Fruit fly (Drosophila melanogaster) whole organism, adult: ENCODE data around the gene CG13360.
A peak's percentile ranks its signal among the peaks of the same experiment; 100 is the strongest.

ENCODE experiments used
- CG11617 ChIP-seq: fragments of 200-800 bp; sonication (Bioruptor generic); optimal IDR thresholded peaks from 2 replicates; lab custom pipeline; 2017; ENCODE audit warnings: mild to moderate bottlenecking, missing biosample characterization, missing genetic modification reagents, missing genetic modification characterization
- CG12768 ChIP-seq: fragments of 200-800 bp; sonication (Bioruptor generic); optimal IDR thresholded peaks from 2 replicates; lab custom pipeline; 2017; ENCODE audit warnings: missing biosample characterization, missing genetic modification characterization, mild to moderate bottlenecking, moderate library complexity, missing genetic modification reagents
- CG14711 ChIP-seq: fragments of 200-800 bp; sonication (Bioruptor generic); optimal IDR thresholded peaks from 2 replicates; lab custom pipeline; 2018; ENCODE audit warnings: missing biosample characterization, mild to moderate bottlenecking, missing genetic modification characterization, moderate library complexity
- CG7045 ChIP-seq: fragments of 200-800 bp; sonication (Bioruptor generic); optimal IDR thresholded peaks from 2 replicates; lab custom pipeline; 2017; ENCODE audit warnings: missing biosample characterization, mild to moderate bottlenecking, missing genetic modification characterization
- CG7101 ChIP-seq: fragments of 200-800 bp; sonication (Bioruptor generic); optimal IDR thresholded peaks from 2 replicates; lab custom pipeline; 2018; ENCODE audit warnings: missing biosample characterization, mild to moderate bottlenecking, missing genetic modification characterization, moderate library complexity
- Clk ChIP-seq: fragments of 200-800 bp; sonication (Bioruptor generic); optimal IDR thresholded peaks from 2 replicates; lab custom pipeline; 2017; ENCODE audit warnings: missing biosample characterization, missing genetic modification characterization
- Crg-1 ChIP-seq: fragments of 200-800 bp; sonication (Bioruptor generic); optimal IDR thresholded peaks from 2 replicates; lab custom pipeline; 2016; ENCODE audit warnings: missing biosample characterization, missing genetic modification characterization
- Mnt ChIP-seq: fragments of 200-800 bp; sonication (Bioruptor generic); optimal IDR thresholded peaks from 2 replicates; lab custom pipeline; 2016; ENCODE audit warnings: missing biosample characterization, mild to moderate bottlenecking, missing genetic modification characterization
- bab1 ChIP-seq: fragments of 200-800 bp; sonication (Bioruptor generic); optimal IDR thresholded peaks from 3 replicates; lab custom pipeline; 2019; ENCODE audit warnings: missing biosample characterization, mild to moderate bottlenecking, missing genetic modification characterization, moderate library complexity
- cnc ChIP-seq, 2 experiments: fragments of >200 bp; optimal IDR thresholded peaks; 2 replicates each; lab custom pipeline; 2017
- kay ChIP-seq: fragments of 200-800 bp; sonication (Bioruptor generic); peaks from one replicate; lab custom pipeline; 2016; ENCODE audit warnings: missing biosample characterization, missing genetic modification characterization, borderline replicate concordance
- pad ChIP-seq: fragments of 200-800 bp; sonication (Bioruptor generic); optimal IDR thresholded peaks from 3 replicates; lab custom pipeline; 2017; ENCODE audit warnings: missing biosample characterization, missing genetic modification characterization, mild to moderate bottlenecking, moderate library complexity, missing genetic modification reagents
- tj ChIP-seq: fragments of 200-800 bp; sonication (Bioruptor generic); optimal IDR thresholded peaks from 3 replicates; lab custom pipeline; 2017; ENCODE audit warnings: missing biosample characterization, mild to moderate bottlenecking, missing genetic modification characterization, moderate library complexity
- toe ChIP-seq: fragments of 200-800 bp; sonication (Bioruptor generic); optimal IDR thresholded peaks from 2 replicates; lab custom pipeline; 2016; ENCODE audit warnings: missing biosample characterization, missing genetic modification characterization

- no peak for TF ChIP-seq Clk (GFP tag; lab: Kevin White, UChicago)
- no peak for TF ChIP-seq CG11617
- no peak for TF ChIP-seq cnc (optimal IDR thresholded peaks at IDR 0.05; lab: Kevin White, UChicago)
- TF ChIP-seq kay (GFP tag; lab: Kevin White, UChicago) = no peak
- peak; percentile 3 for TF ChIP-seq pad (GFP tag; lab: Kevin White, UChicago)
- no peak for TF ChIP-seq Crg-1
- no peak for TF ChIP-seq tj
- TF ChIP-seq CG7101 (tag; lab: Kevin White, UChicago) = peak; percentile 2
- TF ChIP-seq CG14711 = no peak
- peak; percentile 54 for TF ChIP-seq bab1 (GFP tag; lab: Kevin White, UChicago)
- no peak for TF ChIP-seq toe (GFP tag; lab: Kevin White, UChicago)
- no peak for TF ChIP-seq CG7045 (GFP tag; lab: Kevin White, UChicago)
- no peak for TF ChIP-seq Mnt (GFP tag; lab: Kevin White, UChicago)
- no peak for TF ChIP-seq CG12768 (GFP tag; lab: Kevin White, UChicago)
These were observed 16.0 kb upstream of the CG13360 start, which contains the start of gene Sec22 for dm6 chrX:805907-806306.
